Worm (Caenorhabditis elegans): Measurements from ENCODE around the gene ttr-34.

DNA sequence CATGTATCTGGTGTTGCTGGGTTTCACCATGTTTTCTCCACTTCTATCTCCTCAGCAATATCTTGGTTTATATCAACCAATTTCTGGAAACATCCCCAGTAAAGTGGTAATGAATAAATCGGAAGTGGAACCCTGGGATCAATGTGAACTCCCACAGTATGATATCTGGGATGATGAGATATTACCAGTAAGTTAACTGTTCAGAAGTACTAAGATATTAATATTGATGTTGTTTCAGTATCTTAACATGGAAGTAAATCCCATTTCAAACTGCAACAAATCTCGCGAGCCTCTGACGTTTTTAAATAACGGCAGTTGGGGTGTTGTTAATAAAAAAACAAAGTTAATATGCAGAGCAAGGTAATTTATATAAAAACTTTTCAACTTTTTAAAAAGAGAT lies 48.4 kb upstream of the ttr-34 start:
- no peak for TF ChIP-seq F10E7.11 (tag; optimal IDR thresholded peaks at IDR 0.05)
- TF ChIP-seq egl-18 (GFP tag; IDR thresholded peaks at IDR 0.05) = no peak
- no peak for TF ChIP-seq nfya-1 (tag; optimal IDR thresholded peaks at IDR 0.05; ENCODE audit: borderline replicate concordance, insufficient read depth)
- TF ChIP-seq F52B5.7 (tag; optimal IDR thresholded peaks at IDR 0.05) = no peak
- TF ChIP-seq pbrm-1 (GFP tag; IDR thresholded peaks at IDR 0.05) = no peak
- no peak for TF ChIP-seq bed-2 (GFP tag; IDR thresholded peaks at IDR 0.05)
- no peak for TF ChIP-seq ets-4 (GFP tag; optimal IDR thresholded peaks at IDR 0.05)
- TF ChIP-seq madf-8 (GFP tag; conservative IDR thresholded peaks at IDR 0.05) = no peak
- TF ChIP-seq ztf-18 (tag; optimal IDR thresholded peaks at IDR 0.05) = no peak
- no peak for TF ChIP-seq egl-44 (GFP tag; IDR thresholded peaks at IDR 0.05)
- TF ChIP-seq somi-1 (GFP tag; optimal IDR thresholded peaks at IDR 0.05) = no peak
- TF ChIP-seq T07F8.4 (tag; optimal IDR thresholded peaks at IDR 0.05) = no peak
